Worm (Caenorhabditis elegans) whole organism, L1 larva: Measurements from ENCODE around the gene nhr-254.

Source experiments
- aha-1 ChIP-seq: fragments of 150-350 bp; optimal IDR thresholded peaks from 2 replicates; lab custom pipeline; 2014; ENCODE audit warnings: missing biosample characterization, missing genetic modification characterization
- dsc-1 ChIP-seq: sonication (generic microtip); optimal IDR thresholded peaks from 2 replicates; lab custom pipeline; 2016; ENCODE audit warnings: mild to moderate bottlenecking, missing genetic modification characterization, missing compliant biosample characterization
- nhr-237 ChIP-seq: fragments of 150-350 bp; optimal IDR thresholded peaks from 2 replicates; lab custom pipeline; 2014; ENCODE audit warnings: missing biosample characterization, missing genetic modification characterization
- nhr-77 ChIP-seq: fragments of 150-350 bp; optimal IDR thresholded peaks from 2 replicates; lab custom pipeline; 2014; ENCODE audit warnings: missing biosample characterization, missing genetic modification characterization
- skn-1 ChIP-seq: fragments of 150-350 bp; optimal IDR thresholded peaks from 2 replicates; lab custom pipeline; 2014; ENCODE audit warnings: missing biosample characterization, missing genetic modification characterization
- tbx-2 ChIP-seq: sonication (generic microtip); optimal IDR thresholded peaks from 2 replicates; lab custom pipeline; 2016; ENCODE audit warnings: missing genetic modification characterization, missing compliant biosample characterization

DNA sequence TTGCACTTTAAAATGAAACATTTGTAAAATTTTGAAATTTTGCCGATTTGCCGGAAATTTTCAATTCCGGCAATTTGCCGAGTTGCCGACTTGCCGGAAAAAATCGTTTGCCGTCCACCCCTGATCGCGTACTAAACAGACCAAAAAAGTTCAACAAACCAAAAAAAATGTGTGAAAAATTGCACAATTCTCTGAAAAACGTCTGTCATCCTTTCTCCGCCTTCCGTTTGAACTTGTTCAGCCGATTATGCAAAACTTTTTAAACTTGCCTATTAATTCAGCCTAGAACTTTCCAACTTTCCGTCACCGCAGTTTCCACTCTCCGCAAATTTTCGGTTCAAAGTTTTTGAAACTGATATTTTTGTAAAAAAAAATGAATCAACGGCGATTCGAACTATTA, 31.7 kb downstream of the nhr-254 start, which contains the start of gene B0554.5:
- TF ChIP-seq nhr-77 (no peak), skn-1 (no peak), tbx-2 (tag; lab: Kevin White, UChicago) (no peak), nhr-237 (tag; lab: Kevin White, UChicago) (no peak), aha-1 (tag; lab: Kevin White, UChicago) (no peak), dsc-1 (no peak)
